Worm (Caenorhabditis elegans) whole organism, mixed stage, embryonic: ENCODE measurements around the gene T09B9.3.

Experiments
- M03D4.4 ChIP-seq: sonication (generic microtip); optimal IDR thresholded peaks from 2 replicates; lab custom pipeline; 2017; ENCODE audit warnings: mild to moderate bottlenecking, missing genetic modification characterization, missing compliant biosample characterization
- ceh-39 ChIP-seq: fragments of 150-350 bp; optimal IDR thresholded peaks from 2 replicates; lab custom pipeline; 2014; ENCODE audit warnings: missing biosample characterization, missing genetic modification characterization
- ceh-43 ChIP-seq: fragments of 200-800 bp; sonication (Bioruptor generic); optimal IDR thresholded peaks from 2 replicates; lab custom pipeline; 2018; ENCODE audit warnings: mild to moderate bottlenecking, missing genetic modification characterization, moderate library complexity, missing compliant biosample characterization
- ceh-83 ChIP-seq: fragments of 200-800 bp; sonication (Bioruptor generic); optimal IDR thresholded peaks from 2 replicates; lab custom pipeline; 2018; ENCODE audit warnings: mild to moderate bottlenecking, missing genetic modification characterization, missing compliant biosample characterization
- ces-1 ChIP-seq: fragments of 150-350 bp; optimal IDR thresholded peaks from 2 replicates; lab custom pipeline; 2014; ENCODE audit warnings: missing biosample characterization, missing genetic modification reagents, missing genetic modification characterization
- cnd-1 ChIP-seq: fragments of 200-800 bp; sonication (Bioruptor generic); optimal IDR thresholded peaks from 2 replicates; lab custom pipeline; 2018; ENCODE audit warnings: mild to moderate bottlenecking, missing genetic modification characterization, missing compliant biosample characterization
- drap-1 ChIP-seq: fragments of 200-800 bp; sonication (Bioruptor generic); optimal IDR thresholded peaks from 3 replicates; lab custom pipeline; 2018; ENCODE audit warnings: mild to moderate bottlenecking, missing genetic modification characterization, missing compliant biosample characterization
- elt-1 ChIP-seq: sonication (generic microtip); optimal IDR thresholded peaks from 2 replicates; lab custom pipeline; 2017; ENCODE audit warnings: missing genetic modification characterization, mild to moderate bottlenecking, missing compliant biosample characterization, antibody characterized with exemption, moderate library complexity, borderline replicate concordance; ENCODE audit not compliant: insufficient read depth
- hlh-1 ChIP-seq: fragments of 150-350 bp; optimal IDR thresholded peaks from 2 replicates; lab custom pipeline; 2014; ENCODE audit warnings: missing biosample characterization, missing genetic modification reagents, missing genetic modification characterization
- lin-32 ChIP-seq: fragments of 200-800 bp; sonication (Bioruptor generic); optimal IDR thresholded peaks from 2 replicates; lab custom pipeline; 2018; ENCODE audit warnings: mild to moderate bottlenecking, missing genetic modification characterization, missing compliant biosample characterization
- mab-5 ChIP-seq: fragments of 150-350 bp; optimal IDR thresholded peaks from 2 replicates; lab custom pipeline; 2014; ENCODE audit warnings: missing biosample characterization, missing genetic modification characterization
- mls-2 ChIP-seq: sonication (generic microtip); optimal IDR thresholded peaks from 2 replicates; lab custom pipeline; 2016; ENCODE audit warnings: mild to moderate bottlenecking, missing genetic modification characterization, moderate library complexity, missing compliant biosample characterization
- nhr-12 ChIP-seq: fragments of 150-350 bp; optimal IDR thresholded peaks from 2 replicates; lab custom pipeline; 2014; ENCODE audit warnings: missing biosample characterization, missing genetic modification characterization
- nhr-2 ChIP-seq: fragments of 150-350 bp; optimal IDR thresholded peaks from 2 replicates; lab custom pipeline; 2014; ENCODE audit warnings: missing biosample characterization, missing genetic modification characterization
- nhr-28 ChIP-seq: fragments of 150-350 bp; optimal IDR thresholded peaks from 2 replicates; lab custom pipeline; 2014; ENCODE audit warnings: missing biosample characterization, missing genetic modification characterization
- pha-4 ChIP-seq: fragments of 150-350 bp; optimal IDR thresholded peaks from 2 replicates; lab custom pipeline; 2018; ENCODE audit warnings: missing biosample characterization, missing genetic modification reagents, missing genetic modification characterization
- sem-2 ChIP-seq: fragments of 200-800 bp; sonication (Bioruptor generic); optimal IDR thresholded peaks from 2 replicates; lab custom pipeline; 2018; ENCODE audit warnings: mild to moderate bottlenecking, missing genetic modification characterization, missing compliant biosample characterization
- snpc-4 ChIP-seq: fragments of 150-350 bp; optimal IDR thresholded peaks from 2 replicates; lab custom pipeline; 2014; ENCODE audit warnings: missing biosample characterization, missing genetic modification characterization
- sptf-1 ChIP-seq: sonication (generic microtip); optimal IDR thresholded peaks from 2 replicates; lab custom pipeline; 2017; ENCODE audit warnings: mild to moderate bottlenecking, missing genetic modification characterization, moderate library complexity, missing compliant biosample characterization
- unc-120 ChIP-seq: sonication (generic microtip); optimal IDR thresholded peaks from 2 replicates; lab custom pipeline; 2017; ENCODE audit warnings: missing genetic modification characterization, missing compliant biosample characterization; ENCODE audit not compliant: poor library complexity, severe bottlenecking
- unc-39 ChIP-seq: fragments of 150-350 bp; optimal IDR thresholded peaks from 2 replicates; lab custom pipeline; 2014; ENCODE audit warnings: missing biosample characterization, missing genetic modification characterization
- unc-62 ChIP-seq: fragments of 150-350 bp; optimal IDR thresholded peaks from 2 replicates; lab custom pipeline; 2014; ENCODE audit warnings: missing biosample characterization, missing genetic modification reagents, missing genetic modification characterization
- zip-8 ChIP-seq: fragments of 150-350 bp; optimal IDR thresholded peaks from 2 replicates; lab custom pipeline; 2014; ENCODE audit warnings: missing biosample characterization, missing genetic modification characterization
- ztf-11 ChIP-seq: fragments of 150-350 bp; optimal IDR thresholded peaks from 2 replicates; lab custom pipeline; 2014; ENCODE audit warnings: missing biosample characterization, missing genetic modification characterization

Gene T09B9.3

ce11 chrX:9761266-9761665 lies at the start of gene T09B9.3:
T09B9.3 (minus strand) TSS chrX:9761366.
- TF ChIP-seq ceh-83 (GFP tag; lab: Kevin White, UChicago) (no peak), sptf-1 (tag; lab: Kevin White, UChicago) (no peak), mls-2 (tag; lab: Kevin White, UChicago) (no peak), lin-32 (no peak), ztf-11 (tag; lab: Kevin White, UChicago) (no peak), hlh-1 (tag; lab: Kevin White, UChicago) (no peak), unc-62 (no peak), drap-1 (no peak)

DNA sequence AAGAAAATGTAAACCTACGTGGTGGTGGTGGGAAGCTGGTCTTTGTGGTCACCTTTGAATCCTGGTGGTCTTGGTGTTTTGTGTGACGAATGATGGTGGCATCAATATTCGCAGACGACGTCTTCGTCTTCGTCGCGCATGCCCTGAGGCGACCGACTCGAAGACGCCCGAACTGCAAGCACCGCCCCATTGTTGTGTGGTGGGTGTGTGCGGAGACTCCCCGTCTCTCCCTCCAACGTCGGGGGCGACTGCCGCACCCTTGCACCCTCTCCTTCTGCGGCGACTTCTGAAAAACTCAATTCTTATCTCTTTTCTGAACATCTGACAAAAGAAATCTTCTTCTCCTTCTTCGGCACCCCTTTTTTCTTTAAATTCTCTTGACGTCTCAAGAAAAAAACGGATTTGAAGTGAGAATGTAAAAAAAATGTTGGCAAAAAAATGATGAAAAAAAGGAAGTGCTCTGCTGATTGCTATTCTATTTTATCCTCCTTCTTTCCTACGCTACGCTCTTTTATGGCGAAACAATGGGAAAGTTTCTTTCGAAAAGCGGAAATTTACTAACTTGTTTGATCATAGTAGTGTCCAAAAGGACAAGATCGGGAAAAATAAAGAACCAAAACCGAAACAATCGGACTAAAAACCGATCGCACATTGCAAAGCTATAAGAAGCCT lies 46.3 kb upstream of the T09B9.3 start, which contains the start of gene lgc-47:
lgc-47 (minus strand) TSS at position 286 of the 672 bp plus-strand sequence.
- TF ChIP-seq unc-120 (tag; lab: Kevin White, UChicago) (no peak), ztf-11 (tag; lab: Kevin White, UChicago) (no peak), ces-1 (GFP tag; lab: Kevin White, UChicago) (peak; percentile 4)

- TF ChIP-seq zip-8 (tag; lab: Kevin White, UChicago) (no peak), ces-1 (GFP tag; lab: Kevin White, UChicago) (peak; percentile 96)
Observed at ce11 chrX:9805426-9805825, 44.3 kb upstream of the T09B9.3 start.

DNA sequence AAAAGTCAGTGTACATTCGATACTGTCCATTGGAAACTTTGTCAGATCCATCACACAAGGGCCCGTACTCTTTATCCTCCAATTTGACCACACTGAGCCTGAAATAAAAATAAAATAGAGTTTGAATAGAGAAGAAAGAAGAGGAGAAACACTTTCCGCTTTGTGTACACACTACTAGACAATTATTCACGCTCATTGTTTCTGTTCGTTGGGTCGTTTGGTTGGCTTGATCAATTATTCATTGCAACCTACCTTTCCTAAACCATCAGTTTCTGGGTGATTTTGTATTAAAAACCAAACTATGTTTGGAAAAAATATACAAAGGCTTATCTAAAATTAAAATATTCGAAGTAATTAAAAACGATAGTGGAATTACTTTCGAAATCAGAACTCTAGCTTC lies 43.6 kb upstream of the T09B9.3 start:
- no peak for TF ChIP-seq sem-2 (GFP tag; lab: Kevin White, UChicago)
- TF ChIP-seq snpc-4 (tag; lab: Kevin White, UChicago) = no peak
- no peak for TF ChIP-seq sptf-1 (tag; lab: Kevin White, UChicago)
- no peak for TF ChIP-seq ceh-43 (GFP tag; lab: Kevin White, UChicago)
- no peak for TF ChIP-seq zip-8 (tag; lab: Kevin White, UChicago)
- no peak for TF ChIP-seq mab-5 (tag; lab: Kevin White, UChicago)
- no peak for TF ChIP-seq ceh-39
- no peak for TF ChIP-seq cnd-1 (tag; lab: Kevin White, UChicago)

- TF ChIP-seq ces-1 (GFP tag; lab: Kevin White, UChicago) (peak; percentile 97), lin-32 (no peak), elt-1 (tag; lab: Kevin White, UChicago) (no peak)
Observed at ce11 chrX:9803603-9804002, 42.4 kb upstream of the T09B9.3 start.

- TF ChIP-seq M03D4.4 (tag; lab: Kevin White, UChicago) (no peak), ces-1 (GFP tag; lab: Kevin White, UChicago) (peak; percentile 1)
Observed at ce11 chrX:9798530-9798929, 37.4 kb upstream of the T09B9.3 start, which contains the start of gene F36G3.3. F36G3.3 (plus strand) TSS chrX:9798835.

ce11 chrX:9796063-9796462 lies 34.9 kb upstream of the T09B9.3 start:
- TF ChIP-seq hlh-1 (tag; lab: Kevin White, UChicago) = no peak

DNA sequence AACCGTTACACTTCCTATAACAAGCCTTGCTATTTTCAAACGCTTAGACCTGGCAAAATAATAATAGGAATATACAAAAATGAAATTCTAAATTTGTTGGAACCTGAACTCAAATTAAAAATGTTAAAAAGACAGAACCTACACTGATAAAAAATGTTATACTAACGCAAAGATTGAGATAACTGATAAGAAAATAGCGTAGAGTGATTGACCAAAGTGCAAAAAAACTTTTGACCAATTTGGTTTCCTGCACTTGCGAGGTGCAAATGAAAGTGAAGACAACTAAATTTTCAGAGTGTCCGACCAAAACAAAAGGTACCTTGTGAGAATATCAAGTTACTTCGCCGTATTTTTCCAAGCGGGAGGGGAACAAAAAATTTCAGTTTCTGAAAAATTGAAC lies 34.4 kb upstream of the T09B9.3 start:
- no peak for TF ChIP-seq nhr-28 (tag; lab: Kevin White, UChicago)
- no peak for TF ChIP-seq cnd-1 (tag; lab: Kevin White, UChicago)
- TF ChIP-seq nhr-2 (tag; lab: Kevin White, UChicago) = no peak
- no peak for TF ChIP-seq unc-39 (tag; lab: Kevin White, UChicago)
- no peak for TF ChIP-seq nhr-12 (tag; lab: Kevin White, UChicago)
- TF ChIP-seq elt-1 (tag; lab: Kevin White, UChicago) = no peak
- no peak for TF ChIP-seq drap-1
- no peak for TF ChIP-seq pha-4
